Worm (Caenorhabditis elegans) whole organism, young adult: ENCODE measurements around the gene Y51H7C.9.

Experiments used
- B0019.2 ChIP-seq: fragments of 200-800 bp; sonication (Bioruptor generic); conservative IDR thresholded peaks from 2 replicates; pipeline ENCODE4 v1.3.6; 2022; ENCODE audit warnings: missing genetic modification reagents, missing genetic modification characterization, missing compliant biosample characterization
- B0035.1 ChIP-seq: sonication (generic microtip); optimal IDR thresholded peaks from 2 replicates; lab custom pipeline; 2016; ENCODE audit warnings: missing genetic modification characterization, mild to moderate bottlenecking, missing compliant biosample characterization, missing genotype, missing genetic modification reagents
- C06A6.2 ChIP-seq: fragments of 200-800 bp; sonication (Bioruptor generic); conservative IDR thresholded peaks from 2 replicates; pipeline ENCODE4 v1.3.6; 2022; ENCODE audit warnings: missing genetic modification characterization, missing compliant biosample characterization
- C17E4.6 ChIP-seq: fragments of 200-800 bp; sonication (Bioruptor generic); IDR thresholded peaks from 2 replicates; pipeline ENCODE4 v1.3.6; 2022; ENCODE audit warnings: missing genetic modification reagents, missing genetic modification characterization, missing compliant biosample characterization
- F22D6.2 ChIP-seq: sonication (generic microtip); optimal IDR thresholded peaks from 2 replicates; lab custom pipeline; 2016; ENCODE audit warnings: mild to moderate bottlenecking, missing genetic modification characterization, missing compliant biosample characterization
- F37B4.10 ChIP-seq: fragments of 200-800 bp; sonication (Bioruptor generic); IDR thresholded peaks from 2 replicates; pipeline ENCODE4 v1.3.6; 2022; ENCODE audit warnings: missing genetic modification characterization, missing compliant biosample characterization
- F55B11.4 ChIP-seq: sonication (generic microtip); optimal IDR thresholded peaks from 2 replicates; lab custom pipeline; 2016; ENCODE audit warnings: missing compliant biosample characterization, missing genetic modification characterization, borderline replicate concordance; ENCODE audit not compliant: insufficient read depth
- F57A8.1 ChIP-seq: fragments of 200-800 bp; sonication (Bioruptor generic); optimal IDR thresholded peaks from 2 replicates; lab custom pipeline; 2018; ENCODE audit warnings: mild to moderate bottlenecking, missing genetic modification characterization, moderate library complexity, missing compliant biosample characterization
- K12H6.12 ChIP-seq: fragments of 200-800 bp; sonication (Bioruptor generic); optimal IDR thresholded peaks from 2 replicates; lab custom pipeline; 2018; ENCODE audit warnings: mild to moderate bottlenecking, missing genetic modification characterization, missing compliant biosample characterization
- Y53G8AR.9 ChIP-seq: fragments of 200-800 bp; sonication (Bioruptor generic); conservative IDR thresholded peaks from 2 replicates; pipeline ENCODE4 v1.3.6; 2022; ENCODE audit warnings: missing genetic modification reagents, missing genetic modification characterization, missing compliant biosample characterization
- Y95B8A.8 ChIP-seq: fragments of 200-800 bp; sonication (Bioruptor generic); IDR thresholded peaks from 2 replicates; pipeline ENCODE4 v1.3.6; 2022; ENCODE audit warnings: missing genetic modification reagents, missing genetic modification characterization, missing compliant biosample characterization
- ZK185.1 ChIP-seq: sonication (generic microtip); optimal IDR thresholded peaks from 2 replicates; lab custom pipeline; 2016; ENCODE audit warnings: mild to moderate bottlenecking, missing genetic modification characterization, missing compliant biosample characterization; ENCODE audit not compliant: poor library complexity, severe bottlenecking
- akir-1 ChIP-seq: fragments of 200-800 bp; sonication (Bioruptor generic); optimal IDR thresholded peaks from 2 replicates; lab custom pipeline; 2018; ENCODE audit warnings: mild to moderate bottlenecking, missing genetic modification characterization, moderate library complexity, missing compliant biosample characterization
- aptf-3 ChIP-seq: fragments of 200-800 bp; sonication (Bioruptor generic); IDR thresholded peaks from 2 replicates; pipeline ENCODE4 v1.3.6; 2022; ENCODE audit warnings: missing genetic modification characterization, missing compliant biosample characterization
- attf-3 ChIP-seq: fragments of 200-800 bp; sonication (Bioruptor generic); conservative IDR thresholded peaks from 2 replicates; pipeline ENCODE4 v1.3.6; 2022; ENCODE audit warnings: missing genetic modification reagents, missing genetic modification characterization, missing compliant biosample characterization
- attf-6 ChIP-seq: fragments of 200-800 bp; sonication (Bioruptor generic); IDR thresholded peaks from 2 replicates; pipeline ENCODE4 v1.3.6; 2022; ENCODE audit warnings: missing genetic modification reagents, missing genetic modification characterization, missing compliant biosample characterization
- ccch-3 ChIP-seq: fragments of 200-800 bp; sonication (Bioruptor generic); optimal IDR thresholded peaks from 2 replicates; lab custom pipeline; 2018; ENCODE audit warnings: mild to moderate bottlenecking, missing genetic modification characterization, missing compliant biosample characterization
- ceh-27 ChIP-seq: fragments of 200-800 bp; sonication (Bioruptor generic); optimal IDR thresholded peaks from 2 replicates; lab custom pipeline; 2018; ENCODE audit warnings: mild to moderate bottlenecking, missing genetic modification characterization, moderate library complexity, missing compliant biosample characterization
- ceh-91 ChIP-seq: fragments of 200-800 bp; sonication (Bioruptor generic); IDR thresholded peaks from 2 replicates; pipeline ENCODE4 v1.3.6; 2022; ENCODE audit warnings: missing genetic modification reagents, missing genetic modification characterization, missing compliant biosample characterization
- die-1 ChIP-seq: sonication (generic microtip); optimal IDR thresholded peaks from 2 replicates; lab custom pipeline; 2016; ENCODE audit warnings: missing genotype, mild to moderate bottlenecking, missing genetic modification characterization, missing compliant biosample characterization
- dox-1 ChIP-seq: fragments of 200-800 bp; sonication (Bioruptor generic); IDR thresholded peaks from 2 replicates; pipeline ENCODE4 v1.3.6; 2022; ENCODE audit warnings: missing genetic modification reagents, missing genetic modification characterization, missing compliant biosample characterization
- dpl-1 ChIP-seq: fragments of 150-350 bp; optimal IDR thresholded peaks from 2 replicates; lab custom pipeline; 2014; ENCODE audit warnings: missing biosample characterization, missing genetic modification reagents, missing genetic modification characterization
- efl-1 ChIP-seq: fragments of 150-350 bp; optimal IDR thresholded peaks from 2 replicates; lab custom pipeline; 2014; ENCODE audit warnings: missing biosample characterization, missing genetic modification reagents, missing genetic modification characterization
- egrh-3 ChIP-seq: fragments of 200-800 bp; sonication (Bioruptor generic); IDR thresholded peaks from 2 replicates; pipeline ENCODE4 v1.3.6; 2022; ENCODE audit warnings: missing genetic modification reagents, missing genetic modification characterization, missing compliant biosample characterization
- gei-17 ChIP-seq: fragments of 200-800 bp; sonication (Bioruptor generic); optimal IDR thresholded peaks from 2 replicates; lab custom pipeline; 2018; ENCODE audit warnings: mild to moderate bottlenecking, missing genetic modification characterization, missing compliant biosample characterization
- hmg-1.2 ChIP-seq: fragments of 200-800 bp; sonication (Bioruptor generic); IDR thresholded peaks from 2 replicates; pipeline ENCODE4 v1.3.6; 2022; ENCODE audit warnings: missing genetic modification reagents, missing genetic modification characterization, missing compliant biosample characterization
- lin-40 ChIP-seq: sonication (generic microtip); optimal IDR thresholded peaks from 2 replicates; lab custom pipeline; 2016; ENCODE audit warnings: missing genetic modification characterization, mild to moderate bottlenecking, missing compliant biosample characterization, missing genotype, missing genetic modification reagents
- lir-1 ChIP-seq: fragments of 200-800 bp; sonication (Bioruptor generic); conservative IDR thresholded peaks from 2 replicates; pipeline ENCODE4 v1.3.6; 2022; ENCODE audit warnings: missing genetic modification reagents, missing genetic modification characterization, missing compliant biosample characterization
- mcd-1 ChIP-seq: fragments of 200-800 bp; sonication (Bioruptor generic); IDR thresholded peaks from 2 replicates; pipeline ENCODE4 v1.3.6; 2022; ENCODE audit warnings: missing genetic modification reagents, missing genetic modification characterization, missing compliant biosample characterization
- nfyb-1 ChIP-seq: fragments of 200-800 bp; sonication (Bioruptor generic); IDR thresholded peaks from 2 replicates; pipeline ENCODE4 v1.3.6; 2022; ENCODE audit warnings: missing genetic modification reagents, missing genetic modification characterization, missing compliant biosample characterization
- nhr-120 ChIP-seq: fragments of 200-800 bp; sonication (Bioruptor generic); IDR thresholded peaks from 2 replicates; pipeline ENCODE4 v1.3.6; 2022; ENCODE audit warnings: missing genetic modification characterization, missing compliant biosample characterization
- nhr-179 ChIP-seq: sonication (generic microtip); optimal IDR thresholded peaks from 2 replicates; lab custom pipeline; 2016; ENCODE audit warnings: mild to moderate bottlenecking, missing genetic modification characterization, missing compliant biosample characterization
- pbrm-1 ChIP-seq: fragments of 200-800 bp; sonication (Bioruptor generic); IDR thresholded peaks from 2 replicates; pipeline ENCODE4 v1.3.6; 2022; ENCODE audit warnings: missing genetic modification reagents, missing genetic modification characterization, missing compliant biosample characterization
- rec-8 ChIP-seq, 2 experiments: sonication (generic microtip); optimal IDR thresholded peaks; 2 replicates each; lab custom pipeline; 2016; ENCODE audit warnings: mild to moderate bottlenecking in 2 of 2, missing genetic modification characterization in 2 of 2, missing genetic modification reagents in 2 of 2, missing genotype in 2 of 2, missing biosample characterization in 1 of 2, missing compliant biosample characterization in 1 of 2, moderate library complexity in 1 of 2
- ztf-26 ChIP-seq: sonication (generic microtip); optimal IDR thresholded peaks from 2 replicates; lab custom pipeline; 2017; ENCODE audit warnings: missing genetic modification characterization, missing compliant biosample characterization

The Y51H7C.9 gene

DNA sequence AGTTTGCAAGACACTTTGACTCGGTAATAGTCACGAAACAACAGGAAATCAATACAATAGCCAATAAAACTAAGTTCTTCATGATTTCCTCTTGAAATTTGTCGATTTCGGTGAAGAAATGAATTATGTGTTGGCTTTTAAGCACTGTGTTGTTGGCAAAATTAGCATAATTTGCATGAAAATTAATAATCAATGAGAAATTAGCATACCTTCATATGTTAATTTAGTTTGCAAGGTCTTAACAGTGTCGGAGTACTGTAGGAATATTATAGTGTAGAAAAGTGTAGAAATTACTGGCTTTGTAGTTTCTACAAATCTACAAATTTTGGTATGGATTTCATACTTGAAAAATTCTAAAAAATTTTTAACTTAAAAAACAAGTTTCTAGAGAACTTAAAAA, 29.7 kb downstream of the Y51H7C.9 start, which contains the start of gene F54D12.9:
Gene F54D12.9 (minus strand): TSS at position 101 of the 400 bp plus-strand sequence.
- TF ChIP-seq nfyb-1: no peak
- no peak for TF ChIP-seq mcd-1
- TF ChIP-seq F37B4.10: no peak
- no peak for TF ChIP-seq K12H6.12 (tag; lab: Kevin White, UChicago)
- TF ChIP-seq gei-17 (GFP tag; lab: Kevin White, UChicago): no peak
- no peak for TF ChIP-seq nhr-120 (GFP tag; lab: Robert Waterston, UW)
- TF ChIP-seq hmg-1.2 (GFP tag; lab: Robert Waterston, UW): no peak
- no peak for TF ChIP-seq ztf-26 (tag; lab: Kevin White, UChicago)
- TF ChIP-seq attf-3 (GFP tag; lab: Robert Waterston, UW): no peak
- TF ChIP-seq attf-6 (GFP tag; lab: Robert Waterston, UW): no peak
- no peak for TF ChIP-seq ceh-27 (GFP tag; lab: Kevin White, UChicago)
- TF ChIP-seq egrh-3 (GFP tag; lab: Robert Waterston, UW): no peak
- no peak for TF ChIP-seq akir-1 (GFP tag; lab: Kevin White, UChicago)
- TF ChIP-seq C06A6.2 (GFP tag; lab: Robert Waterston, UW): no peak
- no peak for TF ChIP-seq lir-1 (GFP tag; lab: Robert Waterston, UW)
- no peak for TF ChIP-seq ZK185.1 (tag; lab: Kevin White, UChicago)
- TF ChIP-seq F57A8.1 (GFP tag; lab: Kevin White, UChicago): no peak
- no peak for TF ChIP-seq dox-1 (GFP tag; lab: Robert Waterston, UW)

DNA sequence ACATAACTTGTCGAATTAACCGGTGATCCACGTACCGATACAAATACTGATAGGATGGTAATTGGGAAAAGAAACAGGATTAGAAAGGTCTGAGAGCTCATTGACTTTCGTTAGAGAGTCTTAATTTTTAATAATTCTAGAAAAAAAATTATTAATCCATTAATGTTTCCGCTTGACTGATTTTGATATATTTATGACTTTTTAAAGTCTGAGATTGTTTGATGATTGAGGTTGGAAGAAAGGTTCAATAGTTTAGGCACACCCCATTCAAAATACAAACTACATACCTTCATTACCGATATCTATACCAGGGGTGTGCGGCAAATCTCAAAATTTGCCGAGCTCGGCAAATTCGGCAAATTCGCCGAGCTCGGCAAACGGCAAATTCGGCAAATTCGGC, 33.0 kb downstream of the Y51H7C.9 start, which contains the start of gene F54D12.10:
Gene F54D12.10 (minus strand): TSS at position 101 of the 400 bp plus-strand sequence.
- TF ChIP-seq rec-8 (tag; optimal IDR thresholded peaks at IDR 0.05; lab: Kevin White, UChicago) (no peak), aptf-3 (no peak), Y95B8A.8 (GFP tag; lab: Robert Waterston, UW) (no peak), F22D6.2 (tag; lab: Kevin White, UChicago) (no peak), pbrm-1 (GFP tag; lab: Robert Waterston, UW) (no peak), C17E4.6 (GFP tag; lab: Robert Waterston, UW) (no peak)
- TF ChIP-seq, all 124 proteins: peak for 0

DNA sequence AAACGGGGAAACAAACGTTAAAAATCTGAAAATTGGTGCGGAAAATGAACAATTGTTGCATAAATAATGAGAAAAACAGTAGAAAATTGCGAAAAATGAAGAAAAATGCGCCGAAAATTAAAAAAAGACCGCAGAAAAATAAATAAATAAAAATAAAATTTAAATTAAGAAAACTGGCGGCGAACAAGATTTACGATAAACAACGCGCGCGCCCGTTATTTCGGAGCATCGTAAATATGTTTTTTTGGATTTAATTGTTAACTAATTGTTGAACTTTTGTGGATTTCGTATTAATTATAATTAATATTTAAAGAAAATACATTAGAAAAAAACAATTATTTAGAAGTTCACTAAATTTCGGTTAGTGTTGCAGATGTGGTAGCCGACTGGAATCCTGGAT, 34.5 kb downstream of the Y51H7C.9 start:
- TF ChIP-seq attf-3 (GFP tag; lab: Robert Waterston, UW) (peak; percentile 89), efl-1 (GFP tag; lab: Kevin White, UChicago) (peak; percentile 4), die-1 (tag; lab: Kevin White, UChicago) (no peak)

DNA sequence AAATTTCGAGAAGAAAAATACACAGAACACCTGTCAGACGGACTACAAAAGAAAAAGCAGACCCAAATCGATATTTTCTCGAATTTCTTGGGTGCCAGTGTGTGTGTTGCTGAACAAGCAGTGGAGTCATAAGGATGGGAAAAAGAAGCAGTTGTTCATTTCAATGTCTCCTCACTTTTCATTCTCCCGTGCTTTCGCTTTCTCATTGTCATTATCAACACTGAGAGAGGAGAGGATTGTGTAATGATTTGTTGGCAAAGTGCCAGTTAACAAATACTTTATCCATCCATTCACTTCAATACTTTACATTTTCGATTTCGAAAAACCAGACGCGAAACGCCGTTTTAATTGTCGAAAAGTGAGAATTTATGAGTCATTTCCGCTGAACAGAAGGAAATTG, 35.6 kb downstream of the Y51H7C.9 start:
- TF ChIP-seq dpl-1 (GFP tag; lab: Kevin White, UChicago) (no peak), aptf-3 (no peak), ceh-91 (GFP tag; lab: Robert Waterston, UW) (no peak), ceh-27 (GFP tag; lab: Kevin White, UChicago) (no peak), lin-40 (no peak), Y95B8A.8 (GFP tag; lab: Robert Waterston, UW) (no peak)

DNA sequence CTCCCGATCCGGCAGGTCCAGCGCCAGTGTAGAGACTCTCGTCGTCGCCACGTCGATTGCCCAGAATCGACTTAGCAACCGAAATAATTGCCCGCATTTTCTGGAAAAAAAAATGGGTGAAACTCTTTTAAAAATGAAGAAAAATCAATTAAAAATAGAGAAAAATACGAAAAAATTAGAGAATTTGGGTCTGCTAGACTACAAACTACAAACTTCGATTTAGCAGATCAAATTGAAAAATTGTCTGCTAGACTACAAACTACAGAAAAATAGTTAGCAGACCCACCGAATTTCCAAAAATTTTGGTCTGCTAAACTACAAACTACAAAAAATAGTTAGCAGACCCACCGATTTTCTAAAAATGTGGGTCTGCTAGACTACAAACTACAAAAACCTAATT, 36.4 kb downstream of the Y51H7C.9 start, which contains the start of gene rog-1:
Gene rog-1 (minus strand): TSS at position 101 of the 400 bp plus-strand sequence.
- TF ChIP-seq B0019.2 (GFP tag; lab: Robert Waterston, UW): no peak
- TF ChIP-seq B0035.1 (tag; lab: Kevin White, UChicago): no peak
- TF ChIP-seq F55B11.4: no peak
- no peak for TF ChIP-seq Y53G8AR.9 (GFP tag; lab: Robert Waterston, UW)
- TF ChIP-seq attf-3 (GFP tag; lab: Robert Waterston, UW): no peak
- TF ChIP-seq ccch-3 (GFP tag; lab: Kevin White, UChicago): no peak
- no peak for TF ChIP-seq die-1 (tag; lab: Kevin White, UChicago)
- TF ChIP-seq rec-8 (tag; optimal IDR thresholded peaks at IDR 0.05; lab: Kevin White, UChicago): no peak
- no peak for TF ChIP-seq nhr-179
